Worm (Caenorhabditis elegans): ENCODE data around the gene glb-27.
A peak's percentile ranks its signal among the peaks of the same experiment; 100 is the strongest.

glb-27 gene

DNA sequence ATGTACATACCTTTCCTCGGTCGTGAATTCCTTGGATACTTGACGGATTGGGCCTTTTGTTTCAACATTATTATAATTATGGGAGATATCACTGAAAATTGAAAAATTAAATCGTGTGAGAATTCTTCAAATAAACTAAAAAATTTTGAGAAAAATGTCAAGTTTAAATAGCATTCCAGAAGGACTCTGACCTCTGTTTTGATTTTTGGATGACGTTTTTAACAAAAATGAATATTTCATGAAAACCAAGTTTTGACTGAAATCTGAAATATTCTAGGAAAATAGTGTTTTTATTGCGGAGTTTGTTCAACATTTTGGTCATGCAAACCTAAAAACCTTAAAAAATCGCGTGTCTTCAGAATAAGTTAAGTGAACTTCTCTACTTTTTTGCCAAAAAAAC, at the start of gene glb-27:
Gene glb-27 (minus strand): TSS at position 101 of the 400 bp plus-strand sequence.
- TF ChIP-seq cebp-2 (GFP tag; IDR thresholded peaks at IDR 0.05): no peak
- no peak for TF ChIP-seq ZK185.1 (tag; optimal IDR thresholded peaks at IDR 0.05; ENCODE audit: poor library complexity, severe bottlenecking)
- no peak for TF ChIP-seq mel-28 (tag; optimal IDR thresholded peaks at IDR 0.05; ENCODE audit: borderline replicate concordance)

DNA sequence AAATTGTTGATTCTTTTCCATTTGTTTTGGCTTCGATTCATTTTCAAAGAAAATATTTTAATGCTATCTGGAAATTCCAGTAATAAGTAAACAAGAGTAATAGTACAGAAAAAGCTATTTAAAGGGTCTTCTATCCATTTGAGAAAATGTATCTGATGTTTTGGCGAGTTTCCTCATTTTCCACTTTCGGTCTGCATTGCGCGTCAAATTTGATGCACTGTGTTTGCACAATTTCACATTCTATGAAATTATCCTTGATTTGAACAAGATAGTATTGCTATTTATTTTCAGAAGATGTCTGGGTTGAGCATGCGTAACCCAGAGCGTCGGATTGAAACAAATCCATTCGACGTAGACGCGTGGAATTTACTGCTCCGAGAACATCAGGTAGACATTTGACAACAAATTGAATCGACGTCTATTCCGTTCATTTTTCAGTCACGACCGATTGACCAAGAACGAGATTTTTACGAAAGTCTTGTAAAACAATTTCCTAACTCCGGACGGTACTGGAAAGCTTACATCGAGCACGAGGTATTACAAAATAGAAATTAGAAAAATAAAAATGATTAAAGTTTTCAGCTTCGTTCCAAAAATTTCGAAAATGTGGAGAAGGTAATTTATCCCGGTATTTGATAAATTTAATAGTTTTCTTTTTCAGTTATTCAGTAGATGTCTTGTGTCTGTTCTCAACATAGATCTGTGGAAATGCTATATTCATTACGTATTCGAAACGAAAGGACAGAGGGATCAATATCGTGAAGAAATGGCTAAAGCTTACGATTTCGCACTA, 47.7 kb upstream of the glb-27 start, which contains the start of gene suf-1:
Gene suf-1 (plus strand): TSS at position 280 of the 793 bp plus-strand sequence.
- TF ChIP-seq madf-3 (GFP tag; IDR thresholded peaks at IDR 0.05): peak; percentile 88
- peak; percentile 2 for TF ChIP-seq snpc-1.3 (tag; optimal IDR thresholded peaks at IDR 0.05; ENCODE audit: insufficient read depth)
- TF ChIP-seq ets-4 (GFP tag; optimal IDR thresholded peaks at IDR 0.05): no peak
- TF ChIP-seq F22D6.2 (tag; optimal IDR thresholded peaks at IDR 0.05): no peak
- peak; percentile 45; the same call in 1 of the 2 replicates for TF ChIP-seq pbrm-1 (GFP tag; IDR thresholded peaks at IDR 0.05)
- no peak for TF ChIP-seq nfya-2 (GFP tag; IDR thresholded peaks at IDR 0.05)
- TF ChIP-seq bed-1 (GFP tag; IDR thresholded peaks at IDR 0.05): 0 out of 2 replicates have a peak, but pooled peaks have one; percentile 20
- TF ChIP-seq nhr-90 (tag; optimal IDR thresholded peaks at IDR 0.05): no peak
- TF ChIP-seq zim-3 (tag; optimal IDR thresholded peaks at IDR 0.05): no peak
- no peak for TF ChIP-seq ceh-58 (GFP tag; IDR thresholded peaks at IDR 0.05)
- peak; percentile 79 for TF ChIP-seq hsf-1 (GFP tag; IDR thresholded peaks at IDR 0.05)
- peak; percentile 55 for TF ChIP-seq ZK185.1 (tag; optimal IDR thresholded peaks at IDR 0.05; ENCODE audit: poor library complexity, severe bottlenecking)
- no peak for TF ChIP-seq lin-40 (tag; optimal IDR thresholded peaks at IDR 0.05)
- TF ChIP-seq hmg-1.2 (GFP tag; IDR thresholded peaks at IDR 0.05): peak; percentile 49; the same call in 1 of the 2 replicates
- no peak for TF ChIP-seq egrh-3 (GFP tag; IDR thresholded peaks at IDR 0.05)
- TF ChIP-seq dpl-1 (GFP tag; optimal IDR thresholded peaks at IDR 0.05): no peak
- no peak for TF ChIP-seq ztf-25 (GFP tag; IDR thresholded peaks at IDR 0.05)
- peak; percentile 65 for TF ChIP-seq F33H1.4 (GFP tag; IDR thresholded peaks at IDR 0.05)
- TF ChIP-seq Y53G8AR.9 (GFP tag; conservative IDR thresholded peaks at IDR 0.05): peak; percentile 85
- TF ChIP-seq B0019.2 (GFP tag; conservative IDR thresholded peaks at IDR 0.05): no peak; the same call in 1 of the 2 replicates
- TF ChIP-seq T07F8.4 (tag; optimal IDR thresholded peaks at IDR 0.05): no peak
- TF ChIP-seq attf-3 (GFP tag; conservative IDR thresholded peaks at IDR 0.05): no peak
- no peak for TF ChIP-seq F37B4.10 (GFP tag; IDR thresholded peaks at IDR 0.05)
- TF ChIP-seq Y95B8A.8 (GFP tag; IDR thresholded peaks at IDR 0.05): 0 out of 2 replicates have a peak, but pooled peaks have one; percentile 34
- TF ChIP-seq nfya-1 (tag; optimal IDR thresholded peaks at IDR 0.05; ENCODE audit: borderline replicate concordance, insufficient read depth): no peak
- peak; percentile 92 for TF ChIP-seq hrde-1 (tag; optimal IDR thresholded peaks at IDR 0.05; ENCODE audit: borderline replicate concordance)
- no peak for TF ChIP-seq F57A8.1 (GFP tag; optimal IDR thresholded peaks at IDR 0.05)
- peak; percentile 43 for TF ChIP-seq efl-1 (GFP tag; optimal IDR thresholded peaks at IDR 0.05)
- peak; percentile 32; the same call in 1 of the 2 replicates for TF ChIP-seq ceh-100 (GFP tag; IDR thresholded peaks at IDR 0.05)
- no peak for TF ChIP-seq hmg-20 (GFP tag; IDR thresholded peaks at IDR 0.05)
- no peak for TF ChIP-seq ama-1 (optimal IDR thresholded peaks at IDR 0.05)
- TF ChIP-seq ama-1 (GFP tag; optimal IDR thresholded peaks at IDR 0.05): peak in 1 of 2 experiments; percentile 51
- no peak for TF ChIP-seq Y67H2A.10 (GFP tag; conservative IDR thresholded peaks at IDR 0.05)
- peak; percentile 13; the same call in 1 of the 2 replicates for TF ChIP-seq aptf-3 (GFP tag; IDR thresholded peaks at IDR 0.05)
- no peak for TF ChIP-seq zfh-2 (GFP tag; conservative IDR thresholded peaks at IDR 0.05)
- peak; percentile 77; the same call in 1 of the 2 replicates for TF ChIP-seq cebp-2 (GFP tag; IDR thresholded peaks at IDR 0.05)
- no peak for TF ChIP-seq madf-10 (tag; optimal IDR thresholded peaks at IDR 0.05)
- peak; percentile 49 for TF ChIP-seq snpc-4 (GFP tag; optimal IDR thresholded peaks at IDR 0.05)
- peak in 3 of 4 experiments; percentile 29 to 81 (median 42) for TF ChIP-seq snpc-4 (tag; optimal IDR thresholded peaks at IDR 0.05)
- TF ChIP-seq mcd-1 (GFP tag; IDR thresholded peaks at IDR 0.05): peak; percentile 34; the same call in 1 of the 2 replicates
- peak; percentile 79 for TF ChIP-seq tlf-1 (GFP tag; optimal IDR thresholded peaks at IDR 0.05)
- no peak for TF ChIP-seq F39B2.1 (GFP tag; IDR thresholded peaks at IDR 0.05)
- TF ChIP-seq repo-1 (tag; optimal IDR thresholded peaks at IDR 0.05): no peak
- TF ChIP-seq mes-4 (tag; optimal IDR thresholded peaks at IDR 0.05): no peak
